Worm (Caenorhabditis elegans): ENCODE measurements around the gene msp-49.

msp-49 gene

DNA sequence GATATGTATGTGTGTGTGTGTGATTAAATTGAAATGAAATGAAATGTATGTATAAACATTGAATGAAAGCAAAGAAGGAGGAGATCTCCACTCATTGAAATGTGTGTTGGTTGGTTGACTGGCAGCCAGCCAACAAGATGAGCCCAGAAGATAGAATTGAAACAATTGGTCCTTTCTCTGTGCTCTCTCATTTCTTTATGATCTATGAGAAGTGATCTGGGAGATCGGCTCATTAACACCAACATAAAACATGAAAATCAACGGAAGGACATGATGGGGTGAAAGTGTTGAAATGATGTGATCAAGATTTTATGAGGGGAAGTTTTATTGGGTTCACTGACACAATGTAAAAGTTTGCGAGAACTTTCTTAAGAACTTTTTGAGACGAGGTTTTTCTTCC lies 28.7 kb downstream of the msp-49 start:
- TF ChIP-seq dmd-4 (tag; optimal IDR thresholded peaks at IDR 0.05; ENCODE audit: borderline replicate concordance) (no peak), ceh-18 (tag; optimal IDR thresholded peaks at IDR 0.05) (peak; percentile 0), rnt-1 (tag; optimal IDR thresholded peaks at IDR 0.05) (peak; percentile 21), nfya-1 (tag; optimal IDR thresholded peaks at IDR 0.05) (peak; percentile 26), unc-55 (GFP tag; optimal IDR thresholded peaks at IDR 0.05) (peak; percentile 77), hlh-8 (tag; optimal IDR thresholded peaks at IDR 0.05) (no peak)

DNA sequence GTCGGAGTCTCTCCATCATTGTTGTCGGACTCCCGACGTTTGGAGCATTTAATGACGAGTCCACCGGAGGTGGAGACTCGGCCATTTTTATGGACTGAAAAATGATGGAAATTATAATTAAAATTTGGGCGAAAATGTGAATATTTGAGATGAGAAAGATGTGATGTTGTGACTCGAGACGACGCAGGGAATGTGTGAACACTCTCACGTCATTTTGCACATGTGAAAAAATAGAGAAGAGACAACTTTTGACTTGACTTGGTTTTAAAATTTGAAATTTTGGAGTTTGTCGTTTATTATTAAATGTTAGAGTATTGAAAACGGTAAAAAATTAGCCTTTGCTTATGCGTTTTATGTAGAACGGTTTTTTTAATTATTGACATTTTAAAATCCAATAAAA lies 31.1 kb downstream of the msp-49 start, which contains the start of gene dsh-1:
dsh-1 (minus strand) TSS at position 101 of the 400 bp plus-strand sequence.
- TF ChIP-seq ceh-6 (GFP tag; optimal IDR thresholded peaks at IDR 0.05) (no peak), ceh-45 (GFP tag; IDR thresholded peaks at IDR 0.05) (no peak), pat-9 (tag; optimal IDR thresholded peaks at IDR 0.05) (no peak), hlh-6 (tag; optimal IDR thresholded peaks at IDR 0.05) (no peak), unc-86 (tag; optimal IDR thresholded peaks at IDR 0.05) (no peak), ahr-1 (tag; optimal IDR thresholded peaks at IDR 0.05) (no peak), K09A11.1 (tag; optimal IDR thresholded peaks at IDR 0.05; ENCODE audit: insufficient read depth) (no peak), che-1 (tag; optimal IDR thresholded peaks at IDR 0.05) (no peak), ref-2 (tag; optimal IDR thresholded peaks at IDR 0.05) (no peak)

DNA sequence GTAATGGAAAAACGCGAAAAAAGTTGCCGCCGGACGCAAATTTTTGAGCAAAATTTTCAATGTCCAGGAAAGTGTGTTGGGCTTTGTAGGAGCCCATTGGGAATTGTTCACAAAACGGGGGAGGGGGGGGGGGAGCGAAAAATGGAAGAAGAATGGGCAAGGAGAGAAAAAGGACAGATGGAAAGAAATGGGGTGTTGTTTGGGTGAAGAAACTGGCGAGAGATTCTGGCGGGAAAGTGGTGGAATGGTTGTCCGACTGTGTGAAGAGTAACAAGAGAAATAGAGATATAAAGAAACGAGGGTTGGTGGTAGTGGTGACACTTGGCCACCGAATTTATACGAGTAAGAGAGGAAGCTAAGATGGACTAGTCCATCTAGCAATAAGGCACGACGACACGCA lies 32.1 kb downstream of the msp-49 start:
- peak; percentile 9 for TF ChIP-seq nfya-1 (tag; optimal IDR thresholded peaks at IDR 0.05)
- no peak for TF ChIP-seq npax-4 (tag; optimal IDR thresholded peaks at IDR 0.05)
- no peak for TF ChIP-seq ceh-6 (GFP tag; optimal IDR thresholded peaks at IDR 0.05)
- TF ChIP-seq pag-3 (tag; optimal IDR thresholded peaks at IDR 0.05; ENCODE audit: borderline replicate concordance), result no peak
- TF ChIP-seq ceh-48 (tag; optimal IDR thresholded peaks at IDR 0.05), result no peak
- no peak for TF ChIP-seq C08G9.2 (tag; optimal IDR thresholded peaks at IDR 0.05)
- no peak for TF ChIP-seq C38D4.7 (GFP tag; optimal IDR thresholded peaks at IDR 0.05)
- TF ChIP-seq unc-55 (GFP tag; optimal IDR thresholded peaks at IDR 0.05), result peak; percentile 5
- TF ChIP-seq hlh-30 (tag; optimal IDR thresholded peaks at IDR 0.05; ENCODE audit: insufficient read depth), result no peak
- TF ChIP-seq dve-1 (tag; optimal IDR thresholded peaks at IDR 0.05), result no peak
- peak; percentile 23 for TF ChIP-seq T23F11.4 (GFP tag; optimal IDR thresholded peaks at IDR 0.05)
- TF ChIP-seq unc-42 (tag; optimal IDR thresholded peaks at IDR 0.05), result no peak
- TF ChIP-seq ets-4 (tag; optimal IDR thresholded peaks at IDR 0.05), result no peak
- no peak for TF ChIP-seq rnt-1 (tag; optimal IDR thresholded peaks at IDR 0.05)
- TF ChIP-seq hlh-8 (tag; optimal IDR thresholded peaks at IDR 0.05), result no peak
- TF ChIP-seq hlh-6 (tag; optimal IDR thresholded peaks at IDR 0.05), result no peak
- no peak for TF ChIP-seq unc-86 (tag; optimal IDR thresholded peaks at IDR 0.05)
- peak; percentile 46 for TF ChIP-seq ceh-31 (tag; optimal IDR thresholded peaks at IDR 0.05)
- peak; percentile 23 for TF ChIP-seq tbx-2 (tag; optimal IDR thresholded peaks at IDR 0.05)
- TF ChIP-seq ttx-3 (tag; optimal IDR thresholded peaks at IDR 0.05), result no peak
- no peak for TF ChIP-seq pat-9 (tag; optimal IDR thresholded peaks at IDR 0.05)

DNA sequence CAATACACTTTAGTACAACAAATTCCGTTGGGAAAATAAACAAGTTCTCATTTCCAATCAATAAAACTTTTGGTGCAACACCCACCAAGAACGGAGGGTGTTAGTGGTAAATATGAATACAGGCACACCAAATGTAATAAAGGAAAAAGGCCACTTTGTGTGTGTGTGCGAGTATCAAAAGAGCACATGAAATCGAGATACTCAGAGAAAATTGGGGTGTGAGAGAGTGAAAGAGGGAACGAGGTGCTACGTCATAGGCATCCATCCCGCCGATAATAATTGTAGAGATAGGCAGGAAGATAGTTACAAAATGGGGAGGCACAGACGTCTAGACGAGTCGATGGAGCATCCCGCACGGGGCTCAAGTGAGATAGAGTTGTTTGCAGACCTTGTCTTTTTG lies 33.6 kb downstream of the msp-49 start:
- TF ChIP-seq F13H6.1 (tag; optimal IDR thresholded peaks at IDR 0.05), result peak; percentile 30
- TF ChIP-seq ref-2 (tag; optimal IDR thresholded peaks at IDR 0.05), result peak; percentile 70
- TF ChIP-seq C38D4.7 (GFP tag; optimal IDR thresholded peaks at IDR 0.05), result no peak
- peak; percentile 53 for TF ChIP-seq ceh-18 (tag; optimal IDR thresholded peaks at IDR 0.05)
- no peak for TF ChIP-seq npax-4 (tag; optimal IDR thresholded peaks at IDR 0.05)
- peak; percentile 12 for TF ChIP-seq ceh-34 (tag; optimal IDR thresholded peaks at IDR 0.05)
- no peak for TF ChIP-seq K02D7.2 (tag; optimal IDR thresholded peaks at IDR 0.05)
- peak; percentile 39 for TF ChIP-seq dve-1 (tag; optimal IDR thresholded peaks at IDR 0.05)
- peak; percentile 34 for TF ChIP-seq nfya-1 (tag; optimal IDR thresholded peaks at IDR 0.05)
- peak; percentile 26 for TF ChIP-seq unc-55 (GFP tag; optimal IDR thresholded peaks at IDR 0.05)
- peak; percentile 62 for TF ChIP-seq tbx-2 (tag; optimal IDR thresholded peaks at IDR 0.05)
- peak; percentile 91 for TF ChIP-seq elt-2 (tag; optimal IDR thresholded peaks at IDR 0.05)
- peak; percentile 54 for TF ChIP-seq unc-42 (tag; optimal IDR thresholded peaks at IDR 0.05)
- peak; percentile 61 for TF ChIP-seq ceh-2 (tag; optimal IDR thresholded peaks at IDR 0.05)

DNA sequence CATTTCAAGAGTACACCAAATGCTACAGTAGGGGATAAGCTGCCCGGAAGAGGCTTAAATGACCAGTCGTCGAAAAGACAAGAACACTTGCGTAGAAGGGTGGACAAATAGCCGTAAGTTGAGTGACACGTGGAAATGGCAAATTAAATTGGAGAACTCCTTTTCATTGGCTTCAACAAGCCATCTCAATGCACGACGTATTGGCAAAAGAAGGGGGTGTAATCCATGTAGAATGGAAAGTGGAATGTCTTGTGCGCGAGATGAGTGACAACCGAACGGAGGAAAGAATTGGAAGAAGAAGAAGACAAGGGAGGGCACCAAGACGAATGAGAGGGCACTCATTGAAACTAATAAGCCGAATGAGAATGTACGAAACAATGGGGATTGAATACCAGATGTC lies 34.5 kb downstream of the msp-49 start:
- TF ChIP-seq unc-42 (tag; optimal IDR thresholded peaks at IDR 0.05) (peak; percentile 36), unc-55 (GFP tag; optimal IDR thresholded peaks at IDR 0.05) (peak; percentile 63), pat-9 (tag; optimal IDR thresholded peaks at IDR 0.05) (no peak), nhr-11 (tag; optimal IDR thresholded peaks at IDR 0.05) (no peak), ceh-31 (tag; optimal IDR thresholded peaks at IDR 0.05) (peak; percentile 38), ceh-30 (tag; optimal IDR thresholded peaks at IDR 0.05) (no peak), tbx-7 (tag; optimal IDR thresholded peaks at IDR 0.05) (no peak)

All from whole organism, late embryonic.